Worm (Caenorhabditis elegans) whole organism, young adult: ENCODE results near the gene paqr-1.

Experiments used
- B0261.1 ChIP-seq: sonication (generic microtip); optimal IDR thresholded peaks from 2 replicates; lab custom pipeline; 2016; ENCODE audit warnings: mild to moderate bottlenecking, missing genetic modification characterization, moderate library complexity, missing compliant biosample characterization
- F22D6.2 ChIP-seq: sonication (generic microtip); optimal IDR thresholded peaks from 2 replicates; lab custom pipeline; 2016; ENCODE audit warnings: mild to moderate bottlenecking, missing genetic modification characterization, missing compliant biosample characterization
- F33H1.4 ChIP-seq: fragments of 200-800 bp; sonication (Bioruptor generic); IDR thresholded peaks from 2 replicates; pipeline ENCODE4 v1.3.6; 2022; ENCODE audit warnings: missing genetic modification reagents, missing genetic modification characterization, missing compliant biosample characterization
- F52B5.7 ChIP-seq: sonication (generic microtip); optimal IDR thresholded peaks from 2 replicates; lab custom pipeline; 2016; ENCODE audit warnings: mild to moderate bottlenecking, missing genetic modification characterization, missing compliant biosample characterization
- F57A8.1 ChIP-seq: fragments of 200-800 bp; sonication (Bioruptor generic); optimal IDR thresholded peaks from 2 replicates; lab custom pipeline; 2018; ENCODE audit warnings: mild to moderate bottlenecking, missing genetic modification characterization, moderate library complexity, missing compliant biosample characterization
- K11D2.4 ChIP-seq: fragments of 200-800 bp; sonication (Bioruptor generic); IDR thresholded peaks from 2 replicates; pipeline ENCODE4 v1.3.6; 2022; ENCODE audit warnings: missing genetic modification reagents, missing genetic modification characterization, missing compliant biosample characterization
- Y56A3A.18 ChIP-seq: fragments of 200-800 bp; sonication (Bioruptor generic); IDR thresholded peaks from 2 replicates; pipeline ENCODE4 v1.3.6; 2022; ENCODE audit warnings: missing genetic modification reagents, missing genetic modification characterization, missing compliant biosample characterization
- aptf-2 ChIP-seq: fragments of 200-800 bp; sonication (Bioruptor generic); conservative IDR thresholded peaks from 2 replicates; pipeline ENCODE4 v1.3.6; 2022; ENCODE audit warnings: missing genetic modification reagents, missing genetic modification characterization, missing compliant biosample characterization
- athp-1 ChIP-seq: sonication (generic microtip); optimal IDR thresholded peaks from 2 replicates; lab custom pipeline; 2017; ENCODE audit warnings: mild to moderate bottlenecking, missing genetic modification characterization, missing compliant biosample characterization
- attf-5 ChIP-seq: fragments of 200-800 bp; sonication (Bioruptor generic); optimal IDR thresholded peaks from 2 replicates; lab custom pipeline; 2018; ENCODE audit warnings: mild to moderate bottlenecking, missing genetic modification characterization, missing compliant biosample characterization
- attf-6 ChIP-seq: fragments of 200-800 bp; sonication (Bioruptor generic); IDR thresholded peaks from 2 replicates; pipeline ENCODE4 v1.3.6; 2022; ENCODE audit warnings: missing genetic modification reagents, missing genetic modification characterization, missing compliant biosample characterization
- bed-2 ChIP-seq: fragments of 200-800 bp; sonication (Bioruptor generic); IDR thresholded peaks from 2 replicates; pipeline ENCODE4 v1.3.6; 2022; ENCODE audit warnings: missing genetic modification reagents, missing genetic modification characterization, missing compliant biosample characterization
- ccch-3 ChIP-seq: fragments of 200-800 bp; sonication (Bioruptor generic); optimal IDR thresholded peaks from 2 replicates; lab custom pipeline; 2018; ENCODE audit warnings: mild to moderate bottlenecking, missing genetic modification characterization, missing compliant biosample characterization
- cebp-1 ChIP-seq, 2 experiments: fragments of 200-800 bp in 1 of 2; sonication (Bioruptor generic) in 1 of 2; sonication (generic microtip) in 1 of 2; IDR thresholded peaks in 1 of 2; optimal IDR thresholded peaks in 1 of 2; 2 replicates each; pipeline versions ENCODE4 v1.3.6 to Lab custom; 2017 to 2022; ENCODE audit warnings: missing compliant biosample characterization in 2 of 2, missing genetic modification characterization in 2 of 2, mild to moderate bottlenecking in 1 of 2, missing genetic modification reagents in 1 of 2, moderate library complexity in 1 of 2
- dpff-1 ChIP-seq: sonication (generic microtip); optimal IDR thresholded peaks from 2 replicates; lab custom pipeline; 2017; ENCODE audit warnings: mild to moderate bottlenecking, missing genetic modification characterization, missing compliant biosample characterization
- efl-1 ChIP-seq: fragments of 150-350 bp; optimal IDR thresholded peaks from 2 replicates; lab custom pipeline; 2014; ENCODE audit warnings: missing biosample characterization, missing genetic modification reagents, missing genetic modification characterization
- egrh-3 ChIP-seq: fragments of 200-800 bp; sonication (Bioruptor generic); IDR thresholded peaks from 2 replicates; pipeline ENCODE4 v1.3.6; 2022; ENCODE audit warnings: missing genetic modification reagents, missing genetic modification characterization, missing compliant biosample characterization
- ekl-4 ChIP-seq: fragments of 200-800 bp; sonication (Bioruptor generic); IDR thresholded peaks from 2 replicates; pipeline ENCODE4 v1.3.6; 2022; ENCODE audit warnings: missing genetic modification reagents, missing genetic modification characterization, missing compliant biosample characterization
- gei-17 ChIP-seq: fragments of 200-800 bp; sonication (Bioruptor generic); optimal IDR thresholded peaks from 2 replicates; lab custom pipeline; 2018; ENCODE audit warnings: mild to moderate bottlenecking, missing genetic modification characterization, missing compliant biosample characterization
- hmg-1.2 ChIP-seq: fragments of 200-800 bp; sonication (Bioruptor generic); IDR thresholded peaks from 2 replicates; pipeline ENCODE4 v1.3.6; 2022; ENCODE audit warnings: missing genetic modification reagents, missing genetic modification characterization, missing compliant biosample characterization
- hsf-1 ChIP-seq: fragments of 200-800 bp; sonication (Bioruptor generic); IDR thresholded peaks from 2 replicates; pipeline ENCODE4 v1.3.6; 2022; ENCODE audit warnings: missing genetic modification reagents, missing genetic modification characterization, missing compliant biosample characterization
- let-607 ChIP-seq, 2 experiments: fragments of 200-800 bp in 1 of 2; sonication (Bioruptor generic) in 1 of 2; sonication (generic microtip) in 1 of 2; optimal IDR thresholded peaks; 2 replicates each; lab custom pipeline; 2016 to 2018; ENCODE audit warnings: mild to moderate bottlenecking in 2 of 2, missing compliant biosample characterization in 2 of 2, missing genetic modification characterization in 2 of 2, moderate library complexity in 2 of 2, missing genotype in 1 of 2
- lin-35 ChIP-seq, 3 experiments: fragments of 150-350 bp in 2 of 3; sonication (generic microtip) in 1 of 3; optimal IDR thresholded peaks; 2 replicates each; lab custom pipeline; 2014 to 2018; ENCODE audit warnings: missing biosample characterization in 3 of 3, missing genetic modification characterization in 3 of 3, missing genetic modification reagents in 3 of 3
- lin-54 ChIP-seq: fragments of 200-800 bp; sonication (Bioruptor generic); optimal IDR thresholded peaks from 2 replicates; lab custom pipeline; 2018; ENCODE audit warnings: mild to moderate bottlenecking, missing genetic modification characterization, missing compliant biosample characterization
- lsy-27 ChIP-seq: sonication (generic microtip); optimal IDR thresholded peaks from 2 replicates; lab custom pipeline; 2017; ENCODE audit warnings: missing genetic modification characterization, mild to moderate bottlenecking, missing compliant biosample characterization, antibody characterized with exemption, missing genotype, borderline replicate concordance; ENCODE audit not compliant: insufficient read depth
- mcd-1 ChIP-seq: fragments of 200-800 bp; sonication (Bioruptor generic); IDR thresholded peaks from 2 replicates; pipeline ENCODE4 v1.3.6; 2022; ENCODE audit warnings: missing genetic modification reagents, missing genetic modification characterization, missing compliant biosample characterization
- mxl-1 ChIP-seq: sonication (generic microtip); optimal IDR thresholded peaks from 2 replicates; lab custom pipeline; 2016; ENCODE audit warnings: missing genetic modification characterization, missing compliant biosample characterization
- nfyb-1 ChIP-seq: fragments of 200-800 bp; sonication (Bioruptor generic); IDR thresholded peaks from 2 replicates; pipeline ENCODE4 v1.3.6; 2022; ENCODE audit warnings: missing genetic modification reagents, missing genetic modification characterization, missing compliant biosample characterization
- nhr-80 ChIP-seq: sonication (generic microtip); optimal IDR thresholded peaks from 2 replicates; lab custom pipeline; 2016; ENCODE audit warnings: missing genetic modification characterization, missing compliant biosample characterization
- pha-4 ChIP-seq: fragments of 150-350 bp; sonication (generic microtip); optimal IDR thresholded peaks from 2 replicates; lab custom pipeline; 2014; ENCODE audit warnings: missing biosample characterization, missing genetic modification reagents, missing genetic modification characterization
- rcor-1 ChIP-seq: fragments of 200-800 bp; sonication (Bioruptor generic); IDR thresholded peaks from 2 replicates; pipeline ENCODE4 v1.3.6; 2022; ENCODE audit warnings: missing genetic modification reagents, missing genetic modification characterization, missing compliant biosample characterization
- rpc-1 ChIP-seq, 2 experiments: fragments of 150-350 bp in 1 of 2; sonication (generic microtip) in 1 of 2; optimal IDR thresholded peaks; 2 replicates each; lab custom pipeline; 2014 to 2018; ENCODE audit warnings: missing biosample characterization in 1 of 2, missing genetic modification characterization in 1 of 2, missing genetic modification reagents in 1 of 2, missing genotype in 1 of 2
- snpc-1.1 ChIP-seq: sonication (generic microtip); optimal IDR thresholded peaks from 2 replicates; lab custom pipeline; 2017; ENCODE audit warnings: missing genetic modification characterization, mild to moderate bottlenecking, missing compliant biosample characterization, antibody characterized with exemption, moderate library complexity, missing genotype, missing genetic modification reagents; ENCODE audit not compliant: insufficient read depth
- snpc-4 ChIP-seq, 5 experiments: fragments of 150-350 bp in 1 of 5; sonication (generic microtip) in 4 of 5; optimal IDR thresholded peaks; 2 replicates each; lab custom pipeline; 2014 to 2018; ENCODE audit warnings: missing genetic modification characterization in 5 of 5, missing biosample characterization in 3 of 5, antibody characterized with exemption in 2 of 5, mild to moderate bottlenecking in 2 of 5, missing compliant biosample characterization in 2 of 5, missing genotype in 2 of 5, moderate library complexity in 2 of 5, missing genetic modification reagents in 1 of 5
- unc-62 ChIP-seq: fragments of 150-350 bp; optimal IDR thresholded peaks from 2 replicates; lab custom pipeline; 2014; ENCODE audit warnings: missing biosample characterization, missing genetic modification reagents, missing genetic modification characterization
- zim-3 ChIP-seq: sonication (generic microtip); optimal IDR thresholded peaks from 2 replicates; lab custom pipeline; 2017; ENCODE audit warnings: mild to moderate bottlenecking, missing genetic modification characterization, moderate library complexity, missing compliant biosample characterization

The paqr-1 gene

DNA sequence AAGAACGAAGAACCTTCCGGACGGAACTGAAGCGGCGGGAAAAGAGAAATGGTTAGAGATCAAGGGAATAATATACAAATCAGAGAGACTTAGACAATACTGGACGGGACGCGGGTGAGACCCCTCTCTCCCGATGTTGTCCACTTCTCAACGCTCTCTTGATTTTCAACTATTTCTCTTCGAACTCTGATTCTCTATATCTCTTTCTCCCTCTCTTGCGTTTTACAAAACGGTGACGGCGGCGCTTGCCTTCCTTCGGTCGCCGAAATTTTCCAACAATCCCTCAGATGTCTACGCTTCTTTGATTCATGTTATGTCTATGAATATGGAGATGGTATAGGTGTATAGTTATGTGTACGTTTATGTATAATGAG lies 21.5 kb upstream of the paqr-1 start (continued):
- TF ChIP-seq lsy-27 (tag; lab: Kevin White, UChicago) (no peak), snpc-1.1 (tag; lab: Kevin White, UChicago) (no peak), lin-54 (GFP tag; lab: Kevin White, UChicago) (no peak), hmg-1.2 (GFP tag; lab: Robert Waterston, UW) (peak; percentile 82; the same call in 1 of the 2 replicates), aptf-2 (GFP tag; lab: Robert Waterston, UW) (no peak), unc-62 (no peak), nhr-80 (tag; lab: Kevin White, UChicago) (peak; percentile 34), F52B5.7 (tag; lab: Kevin White, UChicago) (no peak), hsf-1 (no peak), attf-5 (GFP tag; lab: Kevin White, UChicago) (peak; percentile 27), ccch-3 (GFP tag; lab: Kevin White, UChicago) (no peak), mxl-1 (no peak), athp-1 (tag; lab: Kevin White, UChicago) (no peak), lin-35 (GFP tag; optimal IDR thresholded peaks at IDR 0.05; lab: Kevin White, UChicago) (no peak), efl-1 (GFP tag; lab: Kevin White, UChicago) (no peak), snpc-4 (GFP tag; optimal IDR thresholded peaks at IDR 0.05; lab: Kevin White, UChicago) (no peak), snpc-4 (tag; optimal IDR thresholded peaks at IDR 0.05; lab: Kevin White, UChicago) (peak in 1 of 4 experiments; percentile 19), gei-17 (no peak), pha-4 (tag; lab: Kevin White, UChicago) (no peak), rcor-1 (GFP tag; lab: Robert Waterston, UW) (peak; percentile 21; the same call in 1 of the 2 replicates), mcd-1 (GFP tag; lab: Robert Waterston, UW) (peak; percentile 41; the same call in 1 of the 2 replicates), attf-6 (GFP tag; lab: Robert Waterston, UW) (no peak), bed-2 (GFP tag; lab: Robert Waterston, UW) (no peak), B0261.1 (tag; lab: Kevin White, UChicago) (no peak)

DNA sequence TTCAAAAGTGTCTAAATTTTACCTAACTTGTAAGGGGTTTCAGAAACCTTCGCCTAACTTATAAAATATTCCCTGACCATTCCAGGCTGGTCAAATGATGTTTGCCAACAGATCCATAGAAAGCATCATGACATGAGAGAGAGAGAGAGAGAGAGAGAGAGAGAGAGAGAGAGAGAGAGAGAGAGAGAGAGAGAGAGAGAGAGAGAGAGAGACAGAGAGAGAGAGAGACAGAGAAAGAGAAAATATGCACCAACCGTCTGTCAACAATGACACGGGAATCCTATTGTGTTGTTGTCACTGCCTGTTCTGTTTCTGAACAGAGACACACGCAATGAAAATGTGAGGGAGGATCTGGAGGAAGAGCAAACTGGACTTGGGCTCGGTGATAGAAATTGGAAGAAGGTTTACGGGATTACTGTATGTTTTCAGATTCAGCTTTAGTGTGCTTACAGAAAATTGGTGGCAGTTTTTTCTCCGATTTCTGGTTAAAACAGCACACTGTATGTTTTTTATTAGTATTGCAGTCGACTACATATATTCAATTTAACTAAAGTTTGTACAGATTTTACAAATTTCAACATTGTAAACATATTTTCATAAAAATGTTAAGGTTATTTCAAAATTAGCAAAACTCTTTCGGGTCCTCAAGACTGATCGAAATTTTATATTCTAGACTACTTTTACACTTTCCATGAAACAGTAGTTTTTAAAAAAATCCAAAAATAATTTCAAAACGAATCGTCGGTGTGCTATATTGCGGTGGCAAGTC lies 20.9 kb upstream of the paqr-1 start:
- TF ChIP-seq mcd-1 (GFP tag; lab: Robert Waterston, UW) = peak; percentile 35; the same call in 1 of the 2 replicates
- TF ChIP-seq egrh-3 = 0 out of 2 replicates have a peak, but pooled peaks have one; percentile 21
- TF ChIP-seq F22D6.2 (tag; lab: Kevin White, UChicago) = no peak
- TF ChIP-seq hmg-1.2 (GFP tag; lab: Robert Waterston, UW) = peak; percentile 55
- TF ChIP-seq zim-3 (tag; lab: Kevin White, UChicago) = no peak
- peak; percentile 25 for TF ChIP-seq attf-5 (GFP tag; lab: Kevin White, UChicago)
- TF ChIP-seq, all 124 proteins: peak for 4

DNA sequence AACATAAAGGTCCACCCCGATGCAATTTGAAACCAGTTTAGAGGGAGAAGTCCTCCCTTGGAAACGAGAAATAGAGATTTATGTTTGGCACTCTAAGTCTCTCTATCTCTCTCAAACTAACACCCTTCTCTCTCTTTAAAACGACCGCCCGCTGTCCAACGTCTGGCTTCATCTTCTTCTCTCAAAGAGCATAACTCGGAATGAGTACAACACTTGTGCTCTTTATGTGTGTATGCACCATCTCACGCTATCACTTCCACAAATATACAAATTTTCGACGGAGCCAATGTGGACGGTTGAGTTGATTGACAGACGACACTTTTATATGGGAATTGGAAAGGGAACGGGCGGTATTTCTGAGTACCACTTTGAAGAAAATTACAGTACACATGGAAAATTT lies 19.1 kb upstream of the paqr-1 start:
- TF ChIP-seq F57A8.1 (GFP tag; lab: Kevin White, UChicago) (no peak), unc-62 (no peak), dpff-1 (tag; lab: Kevin White, UChicago) (no peak), rpc-1 (optimal IDR thresholded peaks at IDR 0.05; lab: Kevin White, UChicago) (no peak), rpc-1 (tag; optimal IDR thresholded peaks at IDR 0.05; lab: Kevin White, UChicago) (no peak), ekl-4 (no peak), Y56A3A.18 (GFP tag; lab: Robert Waterston, UW) (0 out of 2 replicates have a peak, but pooled peaks have one; percentile 10), nhr-80 (tag; lab: Kevin White, UChicago) (peak; percentile 94), cebp-1 (GFP tag; IDR thresholded peaks at IDR 0.05; lab: Robert Waterston, UW) (no peak), cebp-1 (tag; optimal IDR thresholded peaks at IDR 0.05; lab: Kevin White, UChicago) (peak; percentile 47), let-607 (tag; optimal IDR thresholded peaks at IDR 0.05; lab: Kevin White, UChicago) (peak; percentile 27 to 79), nfyb-1 (GFP tag; lab: Robert Waterston, UW) (peak; percentile 51; the same call in 1 of the 2 replicates), F33H1.4 (GFP tag; lab: Robert Waterston, UW) (no peak), attf-5 (GFP tag; lab: Kevin White, UChicago) (peak; percentile 30), K11D2.4 (GFP tag; lab: Robert Waterston, UW) (no peak)
- TF ChIP-seq, all 124 proteins: peak for 6
